Fruit fly (Drosophila melanogaster): ENCODE results near the gene grn.

grn gene

dm6 chr3R:8206628-8207275 is 25.5 kb upstream of the grn start (continued):
- peak; percentile 10 for TF ChIP-seq Vsx1 (GFP tag; optimal IDR thresholded peaks at IDR 0.05)
- TF ChIP-seq ham (GFP tag; IDR thresholded peaks at IDR 0.05): 0 out of 2 replicates have a peak, but pooled peaks have one; percentile 5
- peak; percentile 40; the same call in 1 of the 2 replicates for TF ChIP-seq CG5953 (GFP tag; IDR thresholded peaks at IDR 0.05)
- peak; percentile 46 for TF ChIP-seq Asciz (GFP tag; optimal IDR thresholded peaks at IDR 0.05)
- TF ChIP-seq CG31224 (GFP tag; IDR thresholded peaks at IDR 0.05): peak; percentile 49; the same call in 1 of the 2 replicates
- TF ChIP-seq CG11247 (GFP tag; IDR thresholded peaks at IDR 0.05): peak; percentile 31; the same call in 1 of the 2 replicates
- no peak for TF ChIP-seq dimm (GFP tag; IDR thresholded peaks at IDR 0.05)
- TF ChIP-seq CG9437 (GFP tag; optimal IDR thresholded peaks at IDR 0.05): peak; percentile 47
- no peak for TF ChIP-seq fu2 (GFP tag; optimal IDR thresholded peaks at IDR 0.05)
- no peak for TF ChIP-seq knrl (GFP tag; IDR thresholded peaks at IDR 0.05; ENCODE audit: partially characterized antibody)
- TF ChIP-seq CG15269 (tag; optimal IDR thresholded peaks at IDR 0.05): peak; percentile 73
- TF ChIP-seq CG10543 (GFP tag; optimal IDR thresholded peaks at IDR 0.05): peak; percentile 12
- peak; percentile 61 for TF ChIP-seq CG17359 (tag; optimal IDR thresholded peaks at IDR 0.05)
- 0 out of 3 replicates have a peak, but pooled peaks have one; percentile 49 for TF ChIP-seq CG11093 (GFP tag; IDR thresholded peaks at IDR 0.05)
- TF ChIP-seq CG2120 (GFP tag; optimal IDR thresholded peaks at IDR 0.05): peak; percentile 78
- no peak; the same call in 2 of the 3 replicates for TF ChIP-seq croc (GFP tag; conservative IDR thresholded peaks at IDR 0.05)
- no peak for TF ChIP-seq CG30020 (tag; optimal IDR thresholded peaks at IDR 0.05)
- peak; percentile 29 for TF ChIP-seq gcm (GFP tag; optimal IDR thresholded peaks at IDR 0.05)
- TF ChIP-seq CG33213 (GFP tag; optimal IDR thresholded peaks at IDR 0.05): no peak
- no peak for TF ChIP-seq CG6654 (GFP tag; optimal IDR thresholded peaks at IDR 0.05)
- no peak for TF ChIP-seq maf-S (GFP tag; optimal IDR thresholded peaks at IDR 0.05)
- TF ChIP-seq sens-2 (GFP tag; IDR thresholded peaks at IDR 0.05): no peak
- no peak for TF ChIP-seq abd-A (tag; optimal IDR thresholded peaks at IDR 0.05)
- TF ChIP-seq CG33557 (GFP tag; optimal IDR thresholded peaks at IDR 0.05): no peak
- no peak for TF ChIP-seq ftz-f1 (GFP tag; optimal IDR thresholded peaks at IDR 0.05)
- TF ChIP-seq CG18619 (GFP tag; optimal IDR thresholded peaks at IDR 0.05): peak; percentile 33
- no peak for TF ChIP-seq CG4854 (GFP tag; optimal IDR thresholded peaks at IDR 0.05)
- no peak for TF ChIP-seq HLHmδ (GFP tag; optimal IDR thresholded peaks at IDR 0.05)
- TF ChIP-seq CG31388 (GFP tag; optimal IDR thresholded peaks at IDR 0.05): no peak
- TF ChIP-seq CG17912 (GFP tag; optimal IDR thresholded peaks at IDR 0.05): no peak
- no peak for TF ChIP-seq Side (GFP tag; optimal IDR thresholded peaks at IDR 0.05)
- TF ChIP-seq Deaf1 (tag; optimal IDR thresholded peaks at IDR 0.05): peak; percentile 32
- TF ChIP-seq CG1024 (GFP tag; IDR thresholded peaks at IDR 0.05): no peak
- no peak for TF ChIP-seq nerfin-2 (GFP tag; IDR thresholded peaks at IDR 0.05; ENCODE audit: partially characterized antibody)
- no peak for TF ChIP-seq trh (GFP tag; optimal IDR thresholded peaks at IDR 0.05)
- no peak for TF ChIP-seq CG10321 (GFP tag; IDR thresholded peaks at IDR 0.05)
- peak; percentile 15 for TF ChIP-seq CG3838 (GFP tag; optimal IDR thresholded peaks at IDR 0.05)
- peak; percentile 23 for TF ChIP-seq Jarid2 (GFP tag; optimal IDR thresholded peaks at IDR 0.05)
- peak; percentile 56 for TF ChIP-seq CG9215 (GFP tag; IDR thresholded peaks at IDR 0.05)
- TF ChIP-seq CG13894 (tag; optimal IDR thresholded peaks at IDR 0.05): no peak
- 0 out of 2 replicates have a peak, but pooled peaks have one; percentile 30 for TF ChIP-seq gsb (GFP tag; IDR thresholded peaks at IDR 0.05)
- peak; percentile 71 for TF ChIP-seq crol (GFP tag; IDR thresholded peaks at IDR 0.05)
- peak; percentile 46 for TF ChIP-seq pho (GFP tag; optimal IDR thresholded peaks at IDR 0.05)
- no peak for TF ChIP-seq onecut (GFP tag; IDR thresholded peaks at IDR 0.05)
- TF ChIP-seq CkIIα-i1 (GFP tag; IDR thresholded peaks at IDR 0.05): no peak
- no peak for TF ChIP-seq CG14014 (GFP tag; IDR thresholded peaks at IDR 0.05)
- peak; percentile 9 for TF ChIP-seq Chrac-16 (GFP tag; optimal IDR thresholded peaks at IDR 0.05)
- TF ChIP-seq bigmax (GFP tag; optimal IDR thresholded peaks at IDR 0.05): no peak
- TF ChIP-seq pros (GFP tag; optimal IDR thresholded peaks at IDR 0.05): no peak
- TF ChIP-seq wor (GFP tag; IDR thresholded peaks at IDR 0.05): 0 out of 2 replicates have a peak, but pooled peaks have one; percentile 39

Measured in whole organism, embryonic.